Fruit fly (Drosophila melanogaster) whole organism, embryonic: ENCODE data around the gene Ntf-2r.
A peak's percentile ranks its signal among the peaks of the same experiment; 100 is the strongest.

Experiments
- Awh ChIP-seq: fragments of 200-800 bp; sonication (Bioruptor generic); IDR thresholded peaks from 2 replicates; pipeline ENCODE4, ENCODE4 v1.3.6; 2022; ENCODE audit warnings: missing biosample characterization, missing genetic modification characterization
- BEAF-32 ChIP-seq: fragments of 200-800 bp; sonication (Bioruptor generic); optimal IDR thresholded peaks from 3 replicates; lab custom pipeline; 2017; ENCODE audit warnings: missing biosample characterization, missing genetic modification characterization, mild to moderate bottlenecking, moderate library complexity, missing genetic modification reagents
- CG10462 ChIP-seq: fragments of 200-800 bp; sonication (Bioruptor generic); optimal IDR thresholded peaks from 2 replicates; lab custom pipeline; 2016; ENCODE audit warnings: missing biosample characterization, missing genetic modification characterization
- CG11085 ChIP-seq: fragments of 200-800 bp; sonication (Bioruptor generic); IDR thresholded peaks from 2 replicates; pipeline ENCODE4 v1.3.6; 2022; ENCODE audit warnings: missing biosample characterization, missing genetic modification characterization
- CG12659 ChIP-seq: fragments of 200-800 bp; sonication (Bioruptor generic); optimal IDR thresholded peaks from 3 replicates; lab custom pipeline; 2017; ENCODE audit warnings: mild to moderate bottlenecking, missing biosample characterization, missing genetic modification reagents, missing genetic modification characterization
- CG13424 ChIP-seq: fragments of 200-800 bp; sonication (Bioruptor generic); optimal IDR thresholded peaks from 2 replicates; lab custom pipeline; 2019; ENCODE audit warnings: missing biosample characterization, mild to moderate bottlenecking, missing genetic modification characterization, moderate library complexity
- CG14014 ChIP-seq: fragments of 200-800 bp; sonication (Bioruptor generic); IDR thresholded peaks from 2 replicates; pipeline ENCODE4 v1.3.6; 2022; ENCODE audit warnings: missing biosample characterization, missing genetic modification characterization
- CG14710 ChIP-seq: fragments of 200-800 bp; sonication (Bioruptor generic); optimal IDR thresholded peaks from 3 replicates; lab custom pipeline; 2019; ENCODE audit warnings: missing biosample characterization, mild to moderate bottlenecking, missing genetic modification characterization, moderate library complexity
- CG14860 ChIP-seq: fragments of 200-800 bp; sonication (Bioruptor generic); IDR thresholded peaks from 3 replicates; pipeline ENCODE4 v1.3.6; 2022; ENCODE audit warnings: missing biosample characterization, missing genetic modification characterization; ENCODE audit not compliant: partially characterized antibody
- CG15514 ChIP-seq: fragments of 200-800 bp; sonication (Bioruptor generic); optimal IDR thresholded peaks from 3 replicates; lab custom pipeline; 2017; ENCODE audit warnings: missing biosample characterization, missing genetic modification characterization, mild to moderate bottlenecking, moderate library complexity, missing genetic modification reagents
- CG17829 ChIP-seq: fragments of 200-800 bp; optimal IDR thresholded peaks from 2 replicates; lab custom pipeline; 2019; ENCODE audit warnings: missing biosample characterization, mild to moderate bottlenecking, missing genetic modification characterization, moderate library complexity
- CG2199 ChIP-seq: fragments of 200-800 bp; sonication (Bioruptor generic); IDR thresholded peaks from 3 replicates; pipeline ENCODE4 v1.3.6; 2022; ENCODE audit warnings: missing biosample characterization, missing genetic modification characterization
- CG2712 ChIP-seq: fragments of 200-800 bp; optimal IDR thresholded peaks from 3 replicates; lab custom pipeline; 2019; ENCODE audit warnings: missing biosample characterization, mild to moderate bottlenecking, missing genetic modification characterization, moderate library complexity
- CG2889 ChIP-seq: fragments of 200-800 bp; sonication (Bioruptor generic); IDR thresholded peaks from 3 replicates; pipeline ENCODE4 v1.3.6; 2022; ENCODE audit warnings: missing biosample characterization, missing genetic modification characterization
- CG3065 ChIP-seq: fragments of 200-800 bp; sonication (Bioruptor generic); optimal IDR thresholded peaks from 2 replicates; lab custom pipeline; 2016; ENCODE audit warnings: missing biosample characterization, missing genetic modification characterization
- CG34422 ChIP-seq: fragments of 200-800 bp; sonication (Bioruptor generic); IDR thresholded peaks from 3 replicates; pipeline ENCODE4 v1.3.6; 2022; ENCODE audit warnings: missing biosample characterization, missing genetic modification characterization
- CG6654 ChIP-seq: fragments of 200-800 bp; sonication (Bioruptor generic); optimal IDR thresholded peaks from 2 replicates; lab custom pipeline; 2017; ENCODE audit warnings: missing biosample characterization, mild to moderate bottlenecking, missing genetic modification characterization
- CG6791 ChIP-seq: fragments of 200-800 bp; sonication (Bioruptor generic); IDR thresholded peaks from 3 replicates; pipeline ENCODE4 v1.3.6; 2022; ENCODE audit warnings: missing biosample characterization, missing genetic modification characterization; ENCODE audit not compliant: partially characterized antibody
- CG7839 ChIP-seq: fragments of 200-800 bp; sonication (Bioruptor generic); optimal IDR thresholded peaks from 3 replicates; lab custom pipeline; 2018; ENCODE audit warnings: missing biosample characterization, mild to moderate bottlenecking, missing genetic modification characterization, moderate library complexity
- CG7963 ChIP-seq: fragments of 200-800 bp; sonication (Bioruptor generic); IDR thresholded peaks from 3 replicates; pipeline ENCODE4 v1.3.6; 2022; ENCODE audit warnings: missing biosample characterization, missing genetic modification characterization; ENCODE audit not compliant: partially characterized antibody
- CG9797 ChIP-seq: fragments of 200-800 bp; sonication (Bioruptor generic); optimal IDR thresholded peaks from 3 replicates; lab custom pipeline; 2018; ENCODE audit warnings: missing biosample characterization, mild to moderate bottlenecking, missing genetic modification characterization
- CTCF ChIP-seq: fragments of 200-800 bp; sonication (Bioruptor generic); optimal IDR thresholded peaks from 2 replicates; lab custom pipeline; 2017; ENCODE audit warnings: missing biosample characterization, mild to moderate bottlenecking, missing genetic modification characterization, moderate library complexity
- CrebB ChIP-seq: fragments of 200-800 bp; sonication (Bioruptor generic); optimal IDR thresholded peaks from 3 replicates; lab custom pipeline; 2018; ENCODE audit warnings: missing biosample characterization, mild to moderate bottlenecking, missing genetic modification characterization
- Drgx ChIP-seq: fragments of 200-800 bp; sonication (Bioruptor generic); IDR thresholded peaks from 2 replicates; pipeline ENCODE4 v1.3.6; 2022; ENCODE audit warnings: missing biosample characterization, missing genetic modification characterization
- E2f2 ChIP-seq: fragments of 200-800 bp; sonication (Bioruptor generic); IDR thresholded peaks from 2 replicates; pipeline ENCODE4 v1.3.6; 2022; ENCODE audit warnings: missing biosample characterization, missing genetic modification characterization
- Ets97D ChIP-seq: fragments of 200-800 bp; sonication (Bioruptor generic); optimal IDR thresholded peaks from 3 replicates; lab custom pipeline; 2016; ENCODE audit warnings: missing biosample characterization, missing genetic modification characterization
- HmgZ ChIP-seq: fragments of 200-800 bp; sonication (Bioruptor generic); optimal IDR thresholded peaks from 2 replicates; lab custom pipeline; 2018; ENCODE audit warnings: missing biosample characterization, mild to moderate bottlenecking, missing genetic modification characterization
- Hr78 ChIP-seq, 2 experiments: fragments of 200-800 bp in 1 of 2; fragments of >200 bp in 1 of 2; sonication (Bioruptor generic) in 1 of 2; optimal IDR thresholded peaks; 2 replicates each; lab custom pipeline; 2017 to 2019; ENCODE audit warnings: missing biosample characterization in 2 of 2, missing genetic modification characterization in 2 of 2, mild to moderate bottlenecking in 1 of 2, moderate library complexity in 1 of 2
- MBD-R2 ChIP-seq: fragments of 200-800 bp; sonication (Bioruptor generic); IDR thresholded peaks from 2 replicates; pipeline ENCODE4 v1.3.6; 2022; ENCODE audit warnings: missing biosample characterization, missing genetic modification characterization
- Ptx1 ChIP-seq: fragments of 200-800 bp; sonication (Bioruptor generic); IDR thresholded peaks from 2 replicates; pipeline ENCODE4 v1.3.6; 2022; ENCODE audit warnings: missing biosample characterization, missing genetic modification characterization
- YL-1 ChIP-seq: fragments of 200-800 bp; sonication (Bioruptor generic); optimal IDR thresholded peaks from 3 replicates; lab custom pipeline; 2017; ENCODE audit warnings: missing biosample characterization, mild to moderate bottlenecking, missing genetic modification characterization
- ato ChIP-seq: fragments of 200-800 bp; sonication (Bioruptor generic); IDR thresholded peaks from 2 replicates; pipeline ENCODE4 v1.3.6; 2022; ENCODE audit warnings: missing biosample characterization, missing genetic modification characterization; ENCODE audit not compliant: partially characterized antibody
- bigmax ChIP-seq: fragments of 200-800 bp; sonication (Bioruptor generic); optimal IDR thresholded peaks from 2 replicates; lab custom pipeline; 2018; ENCODE audit warnings: missing biosample characterization, mild to moderate bottlenecking, missing genetic modification characterization
- fd3F ChIP-seq: fragments of 200-800 bp; sonication (Bioruptor generic); optimal IDR thresholded peaks from 2 replicates; lab custom pipeline; 2018; ENCODE audit warnings: missing biosample characterization, mild to moderate bottlenecking, missing genetic modification characterization, moderate library complexity
- gce ChIP-seq: fragments of 200-800 bp; sonication (Bioruptor generic); IDR thresholded peaks from 3 replicates; pipeline ENCODE4 v1.3.6; 2022; ENCODE audit warnings: missing biosample characterization, missing genetic modification characterization
- hbn ChIP-seq: fragments of 200-800 bp; sonication (Bioruptor generic); IDR thresholded peaks from 2 replicates; pipeline ENCODE4 v1.3.6; 2022; ENCODE audit warnings: missing biosample characterization, missing genetic modification characterization; ENCODE audit not compliant: partially characterized antibody
- jigr1 ChIP-seq: fragments of 200-800 bp; sonication (Bioruptor generic); IDR thresholded peaks from 3 replicates; pipeline ENCODE4 v1.3.6; 2022; ENCODE audit warnings: missing biosample characterization, missing genetic modification characterization
- knrl ChIP-seq: fragments of 200-800 bp; sonication (Bioruptor generic); IDR thresholded peaks from 3 replicates; pipeline ENCODE4 v1.3.6; 2022; ENCODE audit warnings: missing biosample characterization, missing genetic modification characterization; ENCODE audit not compliant: partially characterized antibody
- mld ChIP-seq: fragments of 200-800 bp; sonication (Bioruptor generic); IDR thresholded peaks from 3 replicates; pipeline ENCODE4 v1.3.6; 2022; ENCODE audit warnings: missing biosample characterization, missing genetic modification characterization; ENCODE audit not compliant: partially characterized antibody
- nerfin-2 ChIP-seq: fragments of 200-800 bp; sonication (Bioruptor generic); IDR thresholded peaks from 2 replicates; pipeline ENCODE4 v1.3.6; 2022; ENCODE audit warnings: missing biosample characterization, missing genetic modification characterization; ENCODE audit not compliant: partially characterized antibody
- nmo ChIP-seq: fragments of 200-800 bp; sonication (Bioruptor generic); optimal IDR thresholded peaks from 2 replicates; lab custom pipeline; 2018; ENCODE audit warnings: missing biosample characterization, mild to moderate bottlenecking, missing genetic modification characterization, moderate library complexity
- phol ChIP-seq: fragments of 200-800 bp; sonication (Bioruptor generic); optimal IDR thresholded peaks from 3 replicates; lab custom pipeline; 2018; ENCODE audit warnings: missing biosample characterization, mild to moderate bottlenecking, missing genetic modification characterization, moderate library complexity
- pzg ChIP-seq: fragments of 200-800 bp; sonication (Bioruptor generic); optimal IDR thresholded peaks from 3 replicates; lab custom pipeline; 2018; ENCODE audit warnings: missing biosample characterization, mild to moderate bottlenecking, missing genetic modification characterization, moderate library complexity
- sob ChIP-seq: fragments of 200-800 bp; sonication (Bioruptor generic); IDR thresholded peaks from 2 replicates; pipeline ENCODE4 v1.3.6; 2022; ENCODE audit warnings: missing biosample characterization, missing genetic modification characterization
- tll ChIP-seq, 2 experiments: fragments of 200-800 bp in 1 of 2; fragments of >200 bp in 1 of 2; sonication (Bioruptor generic) in 1 of 2; optimal IDR thresholded peaks; 2 replicates each; lab custom pipeline; 2017 to 2019; ENCODE audit warnings: missing biosample characterization in 2 of 2, missing genetic modification characterization in 2 of 2, mild to moderate bottlenecking in 1 of 2, moderate library complexity in 1 of 2
- tna ChIP-seq: fragments of 200-800 bp; sonication (Bioruptor generic); IDR thresholded peaks from 2 replicates; pipeline ENCODE4 v1.3.6; 2022; ENCODE audit warnings: missing biosample characterization, missing genetic modification characterization; ENCODE audit not compliant: partially characterized antibody
- trem ChIP-seq: fragments of 200-800 bp; optimal IDR thresholded peaks from 3 replicates; lab custom pipeline; 2019; ENCODE audit warnings: missing biosample characterization, mild to moderate bottlenecking, missing genetic modification characterization, moderate library complexity

The Ntf-2r gene

dm6 chr2L:18454128-18454788, at the start of gene Ntf-2r, which contains the start of gene bsf (continued):
- TF ChIP-seq Ptx1 (GFP tag; lab: Robert Waterston, UW) (0 out of 2 replicates have a peak, but pooled peaks have one; percentile 11), gce (no peak), nmo (GFP tag; lab: Kevin White, UChicago) (peak; percentile 26), CG7963 (GFP tag; lab: Robert Waterston, UW) (peak; percentile 84), phol (tag; lab: Kevin White, UChicago) (peak; percentile 47), Drgx (0 out of 2 replicates have a peak, but pooled peaks have one; percentile 6), CG2889 (GFP tag; lab: Robert Waterston, UW) (no peak), bigmax (GFP tag; lab: Kevin White, UChicago) (peak; percentile 74), jigr1 (GFP tag; lab: Robert Waterston, UW) (no peak), CG13424 (tag; lab: Kevin White, UChicago) (no peak), tll (GFP tag; optimal IDR thresholded peaks at IDR 0.05; lab: Kevin White, UChicago) (no peak), BEAF-32 (GFP tag; lab: Kevin White, UChicago) (peak; percentile 89), Ets97D (GFP tag; lab: Kevin White, UChicago) (peak; percentile 54), fd3F (no peak), CG12659 (GFP tag; lab: Kevin White, UChicago) (peak; percentile 11), CG15514 (GFP tag; lab: Kevin White, UChicago) (peak; percentile 70), CG6654 (GFP tag; lab: Kevin White, UChicago) (no peak), CG34422 (GFP tag; lab: Robert Waterston, UW) (peak; percentile 78; the same call in 2 of the 3 replicates), Hr78 (GFP tag; optimal IDR thresholded peaks at IDR 0.05; lab: Kevin White, UChicago) (no peak), knrl (peak; percentile 91), CG9797 (peak; percentile 77), Awh (GFP tag; lab: Robert Waterston, UW) (no peak), CTCF (GFP tag; lab: Kevin White, UChicago) (peak; percentile 56), mld (GFP tag; lab: Robert Waterston, UW) (peak; percentile 69; the same call in 2 of the 3 replicates), E2f2 (GFP tag; lab: Robert Waterston, UW) (peak; percentile 76), YL-1 (GFP tag; lab: Kevin White, UChicago) (peak; percentile 55), CG14014 (GFP tag; lab: Robert Waterston, UW) (0 out of 2 replicates have a peak, but pooled peaks have one; percentile 17), CG14710 (tag; lab: Kevin White, UChicago) (peak; percentile 39), CrebB (tag; lab: Kevin White, UChicago) (no peak), CG7839 (no peak), CG2199 (GFP tag; lab: Robert Waterston, UW) (peak; percentile 72; the same call in 2 of the 3 replicates), pzg (GFP tag; lab: Kevin White, UChicago) (peak; percentile 88), nerfin-2 (GFP tag; lab: Robert Waterston, UW) (peak; percentile 74), MBD-R2 (GFP tag; lab: Robert Waterston, UW) (peak; percentile 74), ato (GFP tag; lab: Robert Waterston, UW) (peak; percentile 85), CG2712 (tag; lab: Kevin White, UChicago) (peak; percentile 23), CG3065 (GFP tag; lab: Kevin White, UChicago) (no peak), CG14860 (GFP tag; lab: Robert Waterston, UW) (peak; percentile 87), CG6791 (GFP tag; lab: Robert Waterston, UW) (peak; percentile 90), CG11085 (GFP tag; lab: Robert Waterston, UW) (0 out of 2 replicates have a peak, but pooled peaks have one; percentile 16), hbn (GFP tag; lab: Robert Waterston, UW) (peak; percentile 94), tna (GFP tag; lab: Robert Waterston, UW) (peak; percentile 86), sob (0 out of 2 replicates have a peak, but pooled peaks have one; percentile 7), HmgZ (tag; lab: Kevin White, UChicago) (peak; percentile 10), CG10462 (GFP tag; lab: Kevin White, UChicago) (no peak), CG17829 (tag; lab: Kevin White, UChicago) (peak; percentile 15), trem (tag; lab: Kevin White, UChicago) (peak; percentile 33)
